Fruit fly (Drosophila melanogaster) whole organism, prepupa: Measurements from ENCODE around the gene CG14086.
A peak's percentile ranks its signal among the peaks of the same experiment; 100 is the strongest.

Source experiments
- CG11902 ChIP-seq: fragments of 200-800 bp; sonication (Bioruptor generic); optimal IDR thresholded peaks from 3 replicates; lab custom pipeline; 2016; ENCODE audit warnings: missing biosample characterization, missing genetic modification characterization
- CG7368 ChIP-seq: fragments of 200-800 bp; sonication (Bioruptor generic); optimal IDR thresholded peaks from 3 replicates; lab custom pipeline; 2016; ENCODE audit warnings: missing biosample characterization, missing genetic modification characterization
- Hr4 ChIP-seq: fragments of 200-800 bp; sonication (Bioruptor generic); optimal IDR thresholded peaks from 3 replicates; lab custom pipeline; 2016; ENCODE audit warnings: missing biosample characterization, missing genetic modification characterization
- OdsH ChIP-seq: fragments of 200-800 bp; sonication (Bioruptor generic); optimal IDR thresholded peaks from 3 replicates; lab custom pipeline; 2016; ENCODE audit warnings: missing biosample characterization, missing genetic modification characterization
- acj6 ChIP-seq: fragments of 200-800 bp; sonication (Bioruptor generic); optimal IDR thresholded peaks from 3 replicates; lab custom pipeline; 2016; ENCODE audit warnings: missing biosample characterization, missing genetic modification characterization
- ss ChIP-seq, 2 experiments: fragments of 200-800 bp; sonication (Bioruptor generic); optimal IDR thresholded peaks; 2 replicates in 1 of 2; 3 replicates in 1 of 2; lab custom pipeline; 2017 to 2018; ENCODE audit warnings: mild to moderate bottlenecking in 2 of 2, missing biosample characterization in 2 of 2, missing genetic modification characterization in 2 of 2, moderate library complexity in 1 of 2
- svp ChIP-seq: fragments of 200-800 bp; sonication (Bioruptor generic); peaks from one replicate; lab custom pipeline; 2016; ENCODE audit warnings: missing biosample characterization, missing genetic modification characterization

dm6 chr3L:19326029-19326428 is 50.4 kb downstream of the CG14086 start:
- TF ChIP-seq CG11902 (no peak), ss (GFP tag; optimal IDR thresholded peaks at IDR 0.05; lab: Kevin White, UChicago) (no peak), OdsH (GFP tag; lab: Kevin White, UChicago) (peak; percentile 57), Hr4 (GFP tag; lab: Kevin White, UChicago) (peak; percentile 80), CG7368 (GFP tag; lab: Kevin White, UChicago) (no peak), svp (no peak), acj6 (peak; percentile 30)
